ENCODE assay signal across 5 worm cellular contexts in genomic region chrII:14154357-14154756, ce11.
A peak's percentile ranks its signal among the peaks of the same experiment; 100 is the strongest.
TF ChIP-seq lines count a peak whose summit lies in the region.

Y48B6A.1 (minus strand) TSS chrII:14154373.

TF ChIP-seq in whole organism, L1 larva, 84 proteins besides CTCF, POLR2A, EP300 and RAD21 (continues in another document):
- TF ChIP-seq ets-5 (GFP tag; IDR thresholded peaks at IDR 0.05; lab: Robert Waterston, UW) (no peak), irx-1 (tag; optimal IDR thresholded peaks at IDR 0.05; lab: Kevin White, UChicago) (peak; percentile 89), unc-86 (tag; optimal IDR thresholded peaks at IDR 0.05; lab: Kevin White, UChicago) (peak; percentile 84), skn-1 (tag; optimal IDR thresholded peaks at IDR 0.05; lab: Kevin White, UChicago) (peak; percentile 97), C16A3.4 (tag; optimal IDR thresholded peaks at IDR 0.05; lab: Kevin White, UChicago) (peak; percentile 98), efl-1 (optimal IDR thresholded peaks at IDR 0.05; lab: Kevin White, UChicago) (peak; percentile 91 to 94), efl-1 (GFP tag; optimal IDR thresholded peaks at IDR 0.05 in 1 of 2; lab: Kevin White, UChicago) (peak; percentile 89 to 98), ceh-63 (GFP tag; optimal IDR thresholded peaks at IDR 0.05; lab: Kevin White, UChicago) (peak; percentile 35), isw-1 (GFP tag; IDR thresholded peaks at IDR 0.05; lab: Robert Waterston, UW) (peak; percentile 92), dpl-1 (GFP tag; optimal IDR thresholded peaks at IDR 0.05; lab: Kevin White, UChicago) (peak; percentile 88 to 91 (median 88)), mep-1 (tag; optimal IDR thresholded peaks at IDR 0.05; lab: Kevin White, UChicago) (peak; percentile 98), lin-13 (GFP tag; optimal IDR thresholded peaks at IDR 0.05; lab: Kevin White, UChicago) (peak; percentile 94), ztf-4 (tag; optimal IDR thresholded peaks at IDR 0.05; lab: Kevin White, UChicago) (peak; percentile 74), nhr-19 (GFP tag; conservative IDR thresholded peaks at IDR 0.05; lab: Robert Waterston, UW) (peak; percentile 90), unc-62 (GFP tag; optimal IDR thresholded peaks at IDR 0.05; lab: Kevin White, UChicago) (no peak), nhr-28 (tag; optimal IDR thresholded peaks at IDR 0.05; lab: Kevin White, UChicago) (no peak), ceh-82 (tag; optimal IDR thresholded peaks at IDR 0.05; lab: Kevin White, UChicago) (peak; percentile 94 to 99 (median 96)), pax-3 (tag; optimal IDR thresholded peaks at IDR 0.05; lab: Kevin White, UChicago) (peak; percentile 93)

TF ChIP-seq in whole organism, L3 larva, 47 proteins besides CTCF, POLR2A, EP300 and RAD21 (continues in another document):
- peak; percentile 64 for TF ChIP-seq elt-2 (tag; optimal IDR thresholded peaks at IDR 0.05; lab: Kevin White, UChicago)
- peak; percentile 35 for TF ChIP-seq elt-1 (tag; optimal IDR thresholded peaks at IDR 0.05; lab: Kevin White, UChicago)
- TF ChIP-seq eor-1 (tag; optimal IDR thresholded peaks at IDR 0.05; lab: Kevin White, UChicago) = no peak
- peak; percentile 9 for TF ChIP-seq ZK546.5 (tag; optimal IDR thresholded peaks at IDR 0.05; lab: Kevin White, UChicago)
- peak; percentile 99 for TF ChIP-seq lin-15B (tag; optimal IDR thresholded peaks at IDR 0.05; lab: Kevin White, UChicago)
- TF ChIP-seq jun-1 (tag; optimal IDR thresholded peaks at IDR 0.05; lab: Kevin White, UChicago) = peak; percentile 76
- no peak for TF ChIP-seq unc-62 (GFP tag; optimal IDR thresholded peaks at IDR 0.05; lab: Kevin White, UChicago)
- TF ChIP-seq nhr-237 (tag; optimal IDR thresholded peaks at IDR 0.05; lab: Kevin White, UChicago) = no peak
- no peak for TF ChIP-seq fos-1 (tag; optimal IDR thresholded peaks at IDR 0.05; lab: Kevin White, UChicago)
- TF ChIP-seq skn-1 (tag; optimal IDR thresholded peaks at IDR 0.05; lab: Kevin White, UChicago) = peak; percentile 85
- TF ChIP-seq aly-2 (tag; optimal IDR thresholded peaks at IDR 0.05; lab: Kevin White, UChicago) = no peak
- TF ChIP-seq nhr-12 (tag; optimal IDR thresholded peaks at IDR 0.05; lab: Kevin White, UChicago) = no peak
- peak; percentile 98 for TF ChIP-seq nfya-1 (tag; optimal IDR thresholded peaks at IDR 0.05; lab: Kevin White, UChicago; ENCODE audit: insufficient read depth)
- peak; percentile 77 for TF ChIP-seq fkh-10 (GFP tag; optimal IDR thresholded peaks at IDR 0.05; lab: Kevin White, UChicago)
- peak; percentile 53 for TF ChIP-seq nhr-76 (tag; optimal IDR thresholded peaks at IDR 0.05; lab: Kevin White, UChicago)
- TF ChIP-seq hmg-11 (tag; optimal IDR thresholded peaks at IDR 0.05; lab: Kevin White, UChicago) = peak; percentile 64
- no peak for TF ChIP-seq daf-12 (tag; optimal IDR thresholded peaks at IDR 0.05; lab: Kevin White, UChicago)
- TF ChIP-seq pha-4 (tag; optimal IDR thresholded peaks at IDR 0.05; lab: Kevin White, UChicago) = peak; percentile 99
- no peak for TF ChIP-seq nhr-28 (tag; optimal IDR thresholded peaks at IDR 0.05; lab: Kevin White, UChicago)

TF ChIP-seq in whole organism, early embryonic, 17 proteins besides CTCF, POLR2A, EP300 and RAD21:
- TF ChIP-seq ama-1 (optimal IDR thresholded peaks at IDR 0.05; lab: Kevin White, UChicago) = no peak
- peak; percentile 86 for TF ChIP-seq F13C5.2 (tag; optimal IDR thresholded peaks at IDR 0.05; lab: Kevin White, UChicago)
- TF ChIP-seq flt-1 (GFP tag; IDR thresholded peaks at IDR 0.05; lab: Robert Waterston, UW) = peak; percentile 50; the same call in 1 of the 2 replicates
- TF ChIP-seq hnd-1 (tag; optimal IDR thresholded peaks at IDR 0.05; lab: Kevin White, UChicago) = peak; percentile 6
- peak; percentile 69 for TF ChIP-seq tbx-37 (GFP tag; conservative IDR thresholded peaks at IDR 0.05; lab: Robert Waterston, UW)
- TF ChIP-seq tbx-11 (GFP tag; IDR thresholded peaks at IDR 0.05; lab: Robert Waterston, UW) = no peak
- TF ChIP-seq pes-1 (GFP tag; IDR thresholded peaks at IDR 0.05; lab: Robert Waterston, UW) = peak; percentile 76
- TF ChIP-seq hmg-4 (GFP tag; optimal IDR thresholded peaks at IDR 0.05; lab: Kevin White, UChicago) = peak; percentile 79
TF ChIP-seq in whole organism, early embryonic: peak in this region for 6.

TF ChIP-seq in whole organism, midembryonic, 9 proteins besides CTCF, POLR2A, EP300 and RAD21:
- no peak for TF ChIP-seq med-1 (GFP tag; optimal IDR thresholded peaks at IDR 0.05; lab: Kevin White, UChicago; ENCODE audit: insufficient read depth)
- peak; percentile 22; the same call in 1 of the 2 replicates for TF ChIP-seq ztf-29 (GFP tag; IDR thresholded peaks at IDR 0.05; lab: Robert Waterston, UW)
- peak; percentile 79 for TF ChIP-seq klf-2 (GFP tag; conservative IDR thresholded peaks at IDR 0.05; lab: Robert Waterston, UW)
- no peak for TF ChIP-seq ref-1 (GFP tag; conservative IDR thresholded peaks at IDR 0.05; lab: Robert Waterston, UW)
- TF ChIP-seq cog-1 (tag; optimal IDR thresholded peaks at IDR 0.05; lab: Kevin White, UChicago) = peak; percentile 74
- TF ChIP-seq tab-1 (GFP tag; IDR thresholded peaks at IDR 0.05; lab: Robert Waterston, UW) = peak; percentile 28; the same call in 1 of the 2 replicates
- TF ChIP-seq flt-1 (GFP tag; IDR thresholded peaks at IDR 0.05; lab: Robert Waterston, UW) = peak; percentile 88
- peak; percentile 92 for TF ChIP-seq ztf-23 (GFP tag; IDR thresholded peaks at IDR 0.05; lab: Robert Waterston, UW)
- 0 out of 2 replicates have a peak, but pooled peaks have one; percentile 11 for TF ChIP-seq T22C8.4 (GFP tag; IDR thresholded peaks at IDR 0.05; lab: Robert Waterston, UW)

TF ChIP-seq in whole organism, young adult, 124 proteins besides CTCF, POLR2A, EP300 and RAD21 (continues in another document):
- TF ChIP-seq K11D2.4 (GFP tag; IDR thresholded peaks at IDR 0.05; lab: Robert Waterston, UW) (peak; percentile 86), ztf-18 (tag; optimal IDR thresholded peaks at IDR 0.05; lab: Kevin White, UChicago) (peak; percentile 82), hmg-20 (GFP tag; IDR thresholded peaks at IDR 0.05; lab: Robert Waterston, UW) (no peak), nhr-120 (GFP tag; IDR thresholded peaks at IDR 0.05; lab: Robert Waterston, UW) (no peak), him-1 (tag; optimal IDR thresholded peaks at IDR 0.05; lab: Kevin White, UChicago) (peak; percentile 52), B0035.1 (tag; optimal IDR thresholded peaks at IDR 0.05; lab: Kevin White, UChicago) (no peak), snpc-1.3 (tag; optimal IDR thresholded peaks at IDR 0.05; lab: Kevin White, UChicago; ENCODE audit: insufficient read depth) (peak; percentile 82), tbx-9 (tag; optimal IDR thresholded peaks at IDR 0.05; lab: Kevin White, UChicago; ENCODE audit: borderline replicate concordance) (no peak), gei-17 (GFP tag; optimal IDR thresholded peaks at IDR 0.05; lab: Kevin White, UChicago) (peak; percentile 48), C17E4.6 (GFP tag; IDR thresholded peaks at IDR 0.05; lab: Robert Waterston, UW) (0 out of 2 replicates have a peak, but pooled peaks have one; percentile 20), ztf-26 (tag; optimal IDR thresholded peaks at IDR 0.05; lab: Kevin White, UChicago) (peak; percentile 56), zfh-2 (GFP tag; conservative IDR thresholded peaks at IDR 0.05; lab: Robert Waterston, UW) (peak; percentile 66), tlf-1 (GFP tag; optimal IDR thresholded peaks at IDR 0.05; lab: Kevin White, UChicago) (peak; percentile 85), F33H1.4 (GFP tag; IDR thresholded peaks at IDR 0.05; lab: Robert Waterston, UW) (peak; percentile 76), ccch-3 (GFP tag; optimal IDR thresholded peaks at IDR 0.05; lab: Kevin White, UChicago) (peak; percentile 80), lsl-1 (GFP tag; optimal IDR thresholded peaks at IDR 0.05; lab: Kevin White, UChicago) (peak; percentile 93), rpc-1 (optimal IDR thresholded peaks at IDR 0.05; lab: Kevin White, UChicago) (no peak), rpc-1 (tag; optimal IDR thresholded peaks at IDR 0.05; lab: Kevin White, UChicago) (peak; percentile 3), F39B2.1 (GFP tag; IDR thresholded peaks at IDR 0.05; lab: Robert Waterston, UW) (no peak), ceh-58 (GFP tag; IDR thresholded peaks at IDR 0.05; lab: Robert Waterston, UW) (no peak), sdz-38 (tag; optimal IDR thresholded peaks at IDR 0.05; lab: Kevin White, UChicago) (no peak), ztf-28 (GFP tag; IDR thresholded peaks at IDR 0.05; lab: Robert Waterston, UW) (peak; percentile 96), T26A5.8 (tag; optimal IDR thresholded peaks at IDR 0.05; lab: Kevin White, UChicago) (no peak), ZK185.1 (tag; optimal IDR thresholded peaks at IDR 0.05; lab: Kevin White, UChicago; ENCODE audit: poor library complexity, severe bottlenecking) (no peak), lsy-27 (tag; optimal IDR thresholded peaks at IDR 0.05; lab: Kevin White, UChicago; ENCODE audit: borderline replicate concordance, insufficient read depth) (no peak), cebp-2 (GFP tag; IDR thresholded peaks at IDR 0.05; lab: Robert Waterston, UW) (no peak), mxl-1 (tag; optimal IDR thresholded peaks at IDR 0.05; lab: Kevin White, UChicago) (no peak), F57C9.4 (tag; optimal IDR thresholded peaks at IDR 0.05; lab: Kevin White, UChicago) (no peak), ztf-25 (GFP tag; IDR thresholded peaks at IDR 0.05; lab: Robert Waterston, UW) (peak; percentile 90), ama-1 (optimal IDR thresholded peaks at IDR 0.05; lab: Kevin White, UChicago) (no peak), ama-1 (GFP tag; optimal IDR thresholded peaks at IDR 0.05; lab: Kevin White, UChicago) (no peak), sea-2 (GFP tag; IDR thresholded peaks at IDR 0.05; lab: Robert Waterston, UW) (no peak), Y79H2A.3 (GFP tag; conservative IDR thresholded peaks at IDR 0.05; lab: Robert Waterston, UW) (0 out of 2 replicates have a peak, but pooled peaks have one; percentile 55), Y53F4B.3 (GFP tag; IDR thresholded peaks at IDR 0.05; lab: Robert Waterston, UW) (no peak), pbrm-1 (GFP tag; IDR thresholded peaks at IDR 0.05; lab: Robert Waterston, UW) (peak; percentile 91), dpff-1 (tag; optimal IDR thresholded peaks at IDR 0.05; lab: Kevin White, UChicago) (no peak), F49E8.2 (tag; optimal IDR thresholded peaks at IDR 0.05; lab: Kevin White, UChicago; ENCODE audit: insufficient read depth) (peak; percentile 92), lag-1 (GFP tag; IDR thresholded peaks at IDR 0.05; lab: Robert Waterston, UW) (peak; percentile 69; the same call in 1 of the 2 replicates), nfya-2 (GFP tag; IDR thresholded peaks at IDR 0.05; lab: Robert Waterston, UW) (no peak), nfya-1 (tag; optimal IDR thresholded peaks at IDR 0.05; lab: Kevin White, UChicago; ENCODE audit: borderline replicate concordance, insufficient read depth) (no peak), efl-1 (GFP tag; optimal IDR thresholded peaks at IDR 0.05; lab: Kevin White, UChicago) (peak; percentile 65), athp-1 (tag; optimal IDR thresholded peaks at IDR 0.05; lab: Kevin White, UChicago) (peak; percentile 89)

Comparison
In these comparisons a context has a peak if more than half of its experiments do, and no peak if none do; other contexts are left out.
1. Of the 8 proteins assayed by ChIP-seq in both whole organism, young adult and whole organism, L1 larva: peak only in whole organism, young adult: none; only in whole organism, L1 larva: nhr-90; in both: dpl-1, efl-1, lin-35, snpc-4 and unc-130; in neither: 2.